Worm (Caenorhabditis elegans): ENCODE data around the gene F40F8.12.

- no peak for TF ChIP-seq W03F9.2 (tag; optimal IDR thresholded peaks at IDR 0.05)
- TF ChIP-seq him-1 (tag; optimal IDR thresholded peaks at IDR 0.05): no peak
- no peak for TF ChIP-seq dao-5 (tag; optimal IDR thresholded peaks at IDR 0.05)
Observed at ce11 chrII:11092413-11092812, 37.2 kb upstream of the F40F8.12 start, which contains the start of gene rpl-42.

Data from whole organism, L4/young adult.